Worm (Caenorhabditis elegans) whole organism, late embryonic: ENCODE results near the gene T05B9.1.

Source experiments
- ama-1 ChIP-seq: fragments of 150-350 bp; optimal IDR thresholded peaks from 2 replicates; lab custom pipeline; 2014
- ceh-31 ChIP-seq: sonication (generic microtip); optimal IDR thresholded peaks from 2 replicates; lab custom pipeline; 2016; ENCODE audit warnings: missing genetic modification characterization, missing compliant biosample characterization
- hlh-30 ChIP-seq: sonication (generic microtip); optimal IDR thresholded peaks from 2 replicates; lab custom pipeline; 2017; ENCODE audit warnings: antibody characterized with exemption, missing genetic modification characterization, missing compliant biosample characterization; ENCODE audit not compliant: insufficient read depth
- hlh-8 ChIP-seq: sonication (generic microtip); optimal IDR thresholded peaks from 2 replicates; lab custom pipeline; 2016; ENCODE audit warnings: missing genotype, missing genetic modification characterization, missing compliant biosample characterization
- lin-11 ChIP-seq: fragments of 200-800 bp; sonication (Bioruptor generic); optimal IDR thresholded peaks from 2 replicates; lab custom pipeline; 2018; ENCODE audit warnings: mild to moderate bottlenecking, missing genetic modification characterization, missing compliant biosample characterization
- madf-2 ChIP-seq: sonication (generic microtip); optimal IDR thresholded peaks from 2 replicates; lab custom pipeline; 2017; ENCODE audit warnings: missing genetic modification characterization, missing compliant biosample characterization
- npax-4 ChIP-seq: sonication (generic microtip); optimal IDR thresholded peaks from 2 replicates; lab custom pipeline; 2016; ENCODE audit warnings: missing genetic modification characterization, missing compliant biosample characterization
- sox-4 ChIP-seq: sonication (generic microtip); optimal IDR thresholded peaks from 2 replicates; lab custom pipeline; 2017; ENCODE audit warnings: mild to moderate bottlenecking, missing genetic modification characterization, inconsistent platforms, missing compliant biosample characterization
- syd-9 ChIP-seq: sonication (generic microtip); optimal IDR thresholded peaks from 2 replicates; lab custom pipeline; 2016; ENCODE audit warnings: mild to moderate bottlenecking, missing genetic modification characterization, moderate library complexity, missing compliant biosample characterization
- tbx-2 ChIP-seq: sonication (generic microtip); optimal IDR thresholded peaks from 2 replicates; lab custom pipeline; 2016; ENCODE audit warnings: missing genetic modification characterization, missing compliant biosample characterization

- TF ChIP-seq ama-1 (no peak), npax-4 (tag; lab: Kevin White, UChicago) (no peak), tbx-2 (tag; lab: Kevin White, UChicago) (no peak), hlh-30 (tag; lab: Kevin White, UChicago) (no peak), hlh-8 (tag; lab: Kevin White, UChicago) (no peak), ceh-31 (tag; lab: Kevin White, UChicago) (no peak), sox-4 (tag; lab: Kevin White, UChicago) (no peak), syd-9 (tag; lab: Kevin White, UChicago) (no peak), lin-11 (tag; lab: Kevin White, UChicago) (no peak), madf-2 (tag; lab: Kevin White, UChicago) (no peak)
These were observed 25.5 kb upstream of the T05B9.1 start for ce11 chrII:11286445-11286844.
